Fruit fly (Drosophila melanogaster): ENCODE results near the gene Dnaaf6.

Gene Dnaaf6

dm6 chr3L:14659954-14660907 lies 24.3 kb upstream of the Dnaaf6 start (continued):
- TF ChIP-seq CG4730 (GFP tag; IDR thresholded peaks at IDR 0.05) (no peak), CG2712 (tag; optimal IDR thresholded peaks at IDR 0.05) (no peak), Doc3 (GFP tag; IDR thresholded peaks at IDR 0.05; ENCODE audit: partially characterized antibody) (no peak), CG7786 (GFP tag; optimal IDR thresholded peaks at IDR 0.05) (no peak), CG13123 (GFP tag; optimal IDR thresholded peaks at IDR 0.05) (no peak), CG14441 (GFP tag; IDR thresholded peaks at IDR 0.05) (no peak), lmd (GFP tag; IDR thresholded peaks at IDR 0.05) (no peak), Sox100B (GFP tag; optimal IDR thresholded peaks at IDR 0.05) (no peak), Hr51 (GFP tag; optimal IDR thresholded peaks at IDR 0.05) (peak in 1 of 2 experiments; percentile 1), chinmo (GFP tag; IDR thresholded peaks at IDR 0.05; ENCODE audit: partially characterized antibody) (0 out of 4 replicates have a peak, but pooled peaks have one; percentile 24), Aef1 (GFP tag; IDR thresholded peaks at IDR 0.05) (no peak), CG14014 (GFP tag; IDR thresholded peaks at IDR 0.05) (no peak), Oli (tag; optimal IDR thresholded peaks at IDR 0.05) (peak; percentile 13), NK7.1 (GFP tag; optimal IDR thresholded peaks at IDR 0.05) (no peak), sc (optimal IDR thresholded peaks at IDR 0.05) (no peak), sc (GFP tag; optimal IDR thresholded peaks at IDR 0.05) (peak; percentile 3), sob (GFP tag; IDR thresholded peaks at IDR 0.05) (no peak), CG15696 (tag; optimal IDR thresholded peaks at IDR 0.05) (no peak), CoRest (tag; optimal IDR thresholded peaks at IDR 0.05) (no peak), Dad (GFP tag; optimal IDR thresholded peaks at IDR 0.05) (no peak), CG7271 (tag; optimal IDR thresholded peaks at IDR 0.05) (no peak), CG10209 (GFP tag; optimal IDR thresholded peaks at IDR 0.05) (no peak), CG7987 (GFP tag; optimal IDR thresholded peaks at IDR 0.05) (no peak), CG32532 (GFP tag; IDR thresholded peaks at IDR 0.05) (no peak), Ravus (GFP tag; IDR thresholded peaks at IDR 0.05) (no peak), CG12155 (GFP tag; optimal IDR thresholded peaks at IDR 0.05) (no peak), CG10979 (tag; optimal IDR thresholded peaks at IDR 0.05) (peak; percentile 39), nerfin-1 (tag; optimal IDR thresholded peaks at IDR 0.05) (peak; percentile 80), usp (GFP tag; optimal IDR thresholded peaks at IDR 0.05) (no peak), ase (GFP tag; IDR thresholded peaks at IDR 0.05) (no peak), CG43689 (GFP tag; IDR thresholded peaks at IDR 0.05) (no peak), CG4360 (GFP tag; IDR thresholded peaks at IDR 0.05) (peak; percentile 78), CG34376 (GFP tag; optimal IDR thresholded peaks at IDR 0.05) (no peak), lilli (GFP tag; optimal IDR thresholded peaks at IDR 0.05) (no peak), chm (GFP tag; IDR thresholded peaks at IDR 0.05) (peak; percentile 38; the same call in 1 of the 2 replicates), Drgx (GFP tag; IDR thresholded peaks at IDR 0.05) (no peak), unpg (GFP tag; optimal IDR thresholded peaks at IDR 0.05) (peak; percentile 9), pho (GFP tag; optimal IDR thresholded peaks at IDR 0.05) (no peak), Hmx (GFP tag; optimal IDR thresholded peaks at IDR 0.05) (no peak), CG7928 (GFP tag; optimal IDR thresholded peaks at IDR 0.05) (no peak), ci (GFP tag; IDR thresholded peaks at IDR 0.05) (0 out of 3 replicates have a peak, but pooled peaks have one; percentile 15), sens (GFP tag) (peak; percentile 64), ken (GFP tag; IDR thresholded peaks at IDR 0.05) (no peak), Sox102F (GFP tag; optimal IDR thresholded peaks at IDR 0.05) (peak; percentile 2), Dll (GFP tag; IDR thresholded peaks at IDR 0.05; ENCODE audit: partially characterized antibody) (no peak), Asciz (GFP tag; optimal IDR thresholded peaks at IDR 0.05) (no peak), CG11456 (GFP tag; IDR thresholded peaks at IDR 0.05) (no peak), sens-2 (GFP tag; IDR thresholded peaks at IDR 0.05) (no peak), mam (GFP tag; optimal IDR thresholded peaks at IDR 0.05) (no peak)
